Worm (Caenorhabditis elegans): Measurements from ENCODE around the gene K09E9.1.

- TF ChIP-seq unc-62 (GFP tag; optimal IDR thresholded peaks at IDR 0.05), result no peak
- no peak for TF ChIP-seq blmp-1 (tag; optimal IDR thresholded peaks at IDR 0.05)
- TF ChIP-seq snpc-4 (tag; optimal IDR thresholded peaks at IDR 0.05), result no peak
- TF ChIP-seq lsy-2 (tag; optimal IDR thresholded peaks at IDR 0.05), result no peak
- TF ChIP-seq M03D4.4 (tag; optimal IDR thresholded peaks at IDR 0.05), result no peak
- no peak for TF ChIP-seq pha-4 (tag; optimal IDR thresholded peaks at IDR 0.05)
- TF ChIP-seq mab-5 (tag; optimal IDR thresholded peaks at IDR 0.05), result no peak
- TF ChIP-seq drap-1 (GFP tag; optimal IDR thresholded peaks at IDR 0.05), result no peak
- TF ChIP-seq ces-1 (GFP tag; optimal IDR thresholded peaks at IDR 0.05), result no peak
- TF ChIP-seq nhr-76 (tag; optimal IDR thresholded peaks at IDR 0.05), result no peak
Observed at ce11 chrX:15604236-15604635, 16.1 kb upstream of the K09E9.1 start.

Measured in whole organism, mixed stage, embryonic.